Worm (Caenorhabditis elegans): Measurements from ENCODE around the gene W08F4.1.

- TF ChIP-seq snpc-4 (tag; optimal IDR thresholded peaks at IDR 0.05), result no peak
- TF ChIP-seq mab-5 (tag; optimal IDR thresholded peaks at IDR 0.05), result no peak
- no peak for TF ChIP-seq blmp-1 (tag; optimal IDR thresholded peaks at IDR 0.05)
- no peak for TF ChIP-seq sptf-1 (tag; optimal IDR thresholded peaks at IDR 0.05)
- no peak for TF ChIP-seq nhr-76 (tag; optimal IDR thresholded peaks at IDR 0.05)
- no peak for TF ChIP-seq nhr-237 (tag; optimal IDR thresholded peaks at IDR 0.05)
Observed at ce11 chrII:580189-580643, 13.1 kb upstream of the W08F4.1 start, which contains the start of the genes cdc-37 and W08F4.3.

Measured in whole organism, mixed stage, embryonic.